Worm (Caenorhabditis elegans) whole organism, midembryonic: ENCODE data around the gene sss-1.

ENCODE experiments used
- cog-1 ChIP-seq: sonication (generic microtip); optimal IDR thresholded peaks from 2 replicates; lab custom pipeline; 2016; ENCODE audit warnings: missing genetic modification characterization, missing compliant biosample characterization
- flt-1 ChIP-seq: fragments of 200-800 bp; sonication (Bioruptor generic); IDR thresholded peaks from 2 replicates; pipeline ENCODE4 v1.3.6; 2022; ENCODE audit warnings: missing genetic modification characterization, missing compliant biosample characterization
- klf-2 ChIP-seq: fragments of 200-800 bp; sonication (Bioruptor generic); conservative IDR thresholded peaks from 2 replicates; pipeline ENCODE4 v1.3.6; 2022; ENCODE audit warnings: missing genetic modification reagents, missing genetic modification characterization, missing compliant biosample characterization
- ref-1 ChIP-seq: fragments of 200-800 bp; sonication (Bioruptor generic); conservative IDR thresholded peaks from 2 replicates; pipeline ENCODE4 v1.3.6; 2022; ENCODE audit warnings: missing genetic modification reagents, missing genetic modification characterization, missing compliant biosample characterization
- tab-1 ChIP-seq: fragments of 200-800 bp; sonication (Bioruptor generic); IDR thresholded peaks from 2 replicates; pipeline ENCODE4 v1.3.6; 2022; ENCODE audit warnings: missing genetic modification characterization, missing compliant biosample characterization
- ztf-29 ChIP-seq: fragments of 200-800 bp; sonication (Bioruptor generic); IDR thresholded peaks from 2 replicates; pipeline ENCODE4 v1.3.6; 2022; ENCODE audit warnings: missing genetic modification reagents, missing genetic modification characterization, missing compliant biosample characterization

DNA sequence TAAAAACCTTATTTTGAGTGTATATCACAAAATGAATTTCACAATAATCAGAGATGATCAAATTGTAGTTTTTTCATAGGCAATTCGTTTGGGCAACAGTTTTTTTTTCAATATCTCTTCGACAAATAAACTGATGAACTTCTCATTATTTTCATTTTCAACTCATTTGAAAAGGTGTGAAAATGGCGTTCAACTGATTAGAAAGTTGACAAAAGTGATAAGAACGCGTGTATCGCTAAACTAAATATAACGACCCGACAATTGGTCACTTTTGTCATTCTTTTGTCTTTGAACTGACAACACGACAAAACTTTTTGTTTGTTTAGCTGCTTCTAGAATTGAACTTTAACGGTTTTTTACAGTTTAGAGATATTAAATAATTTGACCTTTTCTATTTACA, 38.6 kb downstream of the sss-1 start:
- TF ChIP-seq flt-1 (GFP tag; lab: Robert Waterston, UW) (no peak), cog-1 (tag; lab: Kevin White, UChicago) (no peak), klf-2 (GFP tag; lab: Robert Waterston, UW) (no peak), ref-1 (GFP tag; lab: Robert Waterston, UW) (no peak), ztf-29 (GFP tag; lab: Robert Waterston, UW) (no peak), tab-1 (GFP tag; lab: Robert Waterston, UW) (no peak)
